Worm (Caenorhabditis elegans) whole organism, L1 larva: Measurements from ENCODE around the gene skr-6.

Experiments
- elt-3 ChIP-seq, 6 experiments: fragments of 150-350 bp in 1 of 6; sonication (generic microtip); optimal IDR thresholded peaks; 2 replicates each; lab custom pipeline; 2017 to 2018; ENCODE audit warnings: missing biosample characterization in 6 of 6, missing genetic modification characterization in 6 of 6, inconsistent platforms in 1 of 6
- lin-39 ChIP-seq: fragments of 150-350 bp; optimal IDR thresholded peaks from 2 replicates; lab custom pipeline; 2014; ENCODE audit warnings: missing biosample characterization, missing genetic modification reagents, missing genetic modification characterization

- TF ChIP-seq elt-3 (tag; optimal IDR thresholded peaks at IDR 0.05; lab: Kevin White, UChicago) (no peak), lin-39 (tag; lab: Kevin White, UChicago) (no peak)
These were observed 48.5 kb upstream of the skr-6 start, which contains the start of gene fbxb-119 for ce11 chrV:18318312-18318711.
